Worm (Caenorhabditis elegans) whole organism, young adult: ENCODE measurements around the gene F38B6.7.

ENCODE experiments used
- D2030.7 ChIP-seq: fragments of 200-800 bp; sonication (Bioruptor generic); IDR thresholded peaks from 2 replicates; pipeline ENCODE4 v1.3.6; 2022; ENCODE audit warnings: missing genetic modification reagents, missing genetic modification characterization, missing compliant biosample characterization
- F33H1.4 ChIP-seq: fragments of 200-800 bp; sonication (Bioruptor generic); IDR thresholded peaks from 2 replicates; pipeline ENCODE4 v1.3.6; 2022; ENCODE audit warnings: missing genetic modification reagents, missing genetic modification characterization, missing compliant biosample characterization
- athp-1 ChIP-seq: sonication (generic microtip); optimal IDR thresholded peaks from 2 replicates; lab custom pipeline; 2017; ENCODE audit warnings: mild to moderate bottlenecking, missing genetic modification characterization, missing compliant biosample characterization
- attf-6 ChIP-seq: fragments of 200-800 bp; sonication (Bioruptor generic); IDR thresholded peaks from 2 replicates; pipeline ENCODE4 v1.3.6; 2022; ENCODE audit warnings: missing genetic modification reagents, missing genetic modification characterization, missing compliant biosample characterization
- dpl-1 ChIP-seq: fragments of 150-350 bp; optimal IDR thresholded peaks from 2 replicates; lab custom pipeline; 2014; ENCODE audit warnings: missing biosample characterization, missing genetic modification reagents, missing genetic modification characterization
- hlh-12 ChIP-seq: sonication (generic microtip); optimal IDR thresholded peaks from 2 replicates; lab custom pipeline; 2016; ENCODE audit warnings: missing genetic modification characterization, missing compliant biosample characterization
- nhr-120 ChIP-seq: fragments of 200-800 bp; sonication (Bioruptor generic); IDR thresholded peaks from 2 replicates; pipeline ENCODE4 v1.3.6; 2022; ENCODE audit warnings: missing genetic modification characterization, missing compliant biosample characterization
- ztf-22 ChIP-seq: fragments of 200-800 bp; sonication (Bioruptor generic); optimal IDR thresholded peaks from 2 replicates; lab custom pipeline; 2018; ENCODE audit warnings: mild to moderate bottlenecking, missing genetic modification characterization, moderate library complexity, missing compliant biosample characterization

- TF ChIP-seq D2030.7 (GFP tag; lab: Robert Waterston, UW) (no peak), nhr-120 (GFP tag; lab: Robert Waterston, UW) (no peak), ztf-22 (GFP tag; lab: Kevin White, UChicago) (no peak), dpl-1 (GFP tag; lab: Kevin White, UChicago) (no peak), athp-1 (tag; lab: Kevin White, UChicago) (no peak), F33H1.4 (GFP tag; lab: Robert Waterston, UW) (no peak), attf-6 (GFP tag; lab: Robert Waterston, UW) (no peak), hlh-12 (tag; lab: Kevin White, UChicago) (no peak)
Measured at ce11 chrX:6669366-6669765, 28.8 kb downstream of the F38B6.7 start.
